Fruit fly (Drosophila melanogaster) whole organism, embryonic: Measurements from ENCODE around the gene CG32388.

Experiments used
- Ada2b ChIP-seq: fragments of 200-800 bp; sonication (Bioruptor generic); IDR thresholded peaks from 2 replicates; pipeline ENCODE4 v1.3.6; 2022; ENCODE audit warnings: missing biosample characterization, missing genetic modification characterization
- Adf1 ChIP-seq: fragments of 200-800 bp; sonication (Bioruptor generic); IDR thresholded peaks from 2 replicates; pipeline ENCODE4 v1.3.6; 2022; ENCODE audit warnings: missing biosample characterization, missing genetic modification characterization
- Blimp-1 ChIP-seq: fragments of 200-800 bp; sonication (Bioruptor generic); optimal IDR thresholded peaks from 3 replicates; lab custom pipeline; 2018; ENCODE audit warnings: missing biosample characterization, missing genetic modification characterization, mild to moderate bottlenecking, moderate library complexity, missing genetic modification reagents
- CG10274 ChIP-seq: fragments of 200-800 bp; sonication (Bioruptor generic); optimal IDR thresholded peaks from 3 replicates; lab custom pipeline; 2017; ENCODE audit warnings: missing biosample characterization, mild to moderate bottlenecking, missing genetic modification characterization
- CG10321 ChIP-seq: fragments of 200-800 bp; sonication (Bioruptor generic); IDR thresholded peaks from 2 replicates; pipeline ENCODE4 v1.3.6; 2022; ENCODE audit warnings: missing biosample characterization, missing genetic modification characterization
- CG10654 ChIP-seq: fragments of 200-800 bp; sonication (Bioruptor generic); optimal IDR thresholded peaks from 2 replicates; lab custom pipeline; 2016; ENCODE audit warnings: missing biosample characterization, missing genetic modification characterization
- CG11247 ChIP-seq: fragments of 200-800 bp; sonication (Bioruptor generic); IDR thresholded peaks from 2 replicates; pipeline ENCODE4 v1.3.6; 2022; ENCODE audit warnings: missing biosample characterization, missing genetic modification characterization
- CG11504 ChIP-seq: fragments of 200-800 bp; sonication (Bioruptor generic); optimal IDR thresholded peaks from 3 replicates; lab custom pipeline; 2019; ENCODE audit warnings: missing biosample characterization, mild to moderate bottlenecking, missing genetic modification characterization, moderate library complexity
- CG12104 ChIP-seq: fragments of 200-800 bp; sonication (Bioruptor generic); optimal IDR thresholded peaks from 3 replicates; lab custom pipeline; 2016; ENCODE audit warnings: missing biosample characterization, missing genetic modification characterization
- CG12769 ChIP-seq: fragments of 200-800 bp; sonication (Bioruptor generic); optimal IDR thresholded peaks from 2 replicates; lab custom pipeline; 2019; ENCODE audit warnings: missing biosample characterization, mild to moderate bottlenecking, missing genetic modification characterization, moderate library complexity
- CG1602 ChIP-seq: fragments of 200-800 bp; sonication (Bioruptor generic); optimal IDR thresholded peaks from 3 replicates; lab custom pipeline; 2016; ENCODE audit warnings: missing biosample characterization, missing genetic modification characterization
- CG2202 ChIP-seq: fragments of 200-800 bp; sonication (Bioruptor generic); optimal IDR thresholded peaks from 2 replicates; lab custom pipeline; 2018; ENCODE audit warnings: missing biosample characterization, mild to moderate bottlenecking, missing genetic modification characterization
- CG34422 ChIP-seq: fragments of 200-800 bp; sonication (Bioruptor generic); IDR thresholded peaks from 3 replicates; pipeline ENCODE4 v1.3.6; 2022; ENCODE audit warnings: missing biosample characterization, missing genetic modification characterization
- CG3726 ChIP-seq: fragments of 200-800 bp; sonication (Bioruptor generic); IDR thresholded peaks from 3 replicates; pipeline ENCODE4, ENCODE4 v1.3.6; 2022; ENCODE audit warnings: missing biosample characterization, missing genetic modification characterization
- CG3847 ChIP-seq: fragments of 200-800 bp; sonication (Bioruptor generic); IDR thresholded peaks from 2 replicates; pipeline ENCODE4 v1.3.6; 2022; ENCODE audit warnings: missing biosample characterization, missing genetic modification characterization
- CG3995 ChIP-seq: fragments of 200-800 bp; sonication (Bioruptor generic); optimal IDR thresholded peaks from 3 replicates; lab custom pipeline; 2016; ENCODE audit warnings: missing biosample characterization, missing genetic modification characterization
- CG4328 ChIP-seq: fragments of 200-800 bp; sonication (Bioruptor generic); optimal IDR thresholded peaks from 3 replicates; lab custom pipeline; 2017; ENCODE audit warnings: missing biosample characterization, missing genetic modification reagents, missing genetic modification characterization
- CG6272 ChIP-seq: fragments of 200-800 bp; sonication (Bioruptor generic); IDR thresholded peaks from 2 replicates; pipeline ENCODE4 v1.3.6; 2022; ENCODE audit warnings: missing biosample characterization, missing genetic modification characterization
- CG6654 ChIP-seq: fragments of 200-800 bp; sonication (Bioruptor generic); optimal IDR thresholded peaks from 2 replicates; lab custom pipeline; 2017; ENCODE audit warnings: missing biosample characterization, mild to moderate bottlenecking, missing genetic modification characterization
- CG7987 ChIP-seq: fragments of 200-800 bp; sonication (Bioruptor generic); optimal IDR thresholded peaks from 2 replicates; lab custom pipeline; 2018; ENCODE audit warnings: missing biosample characterization, mild to moderate bottlenecking, missing genetic modification characterization, moderate library complexity
- CG9437 ChIP-seq: fragments of 200-800 bp; sonication (Bioruptor generic); optimal IDR thresholded peaks from 2 replicates; lab custom pipeline; 2018; ENCODE audit warnings: missing biosample characterization, mild to moderate bottlenecking, missing genetic modification characterization
- Dek ChIP-seq: fragments of 200-800 bp; sonication (Bioruptor generic); optimal IDR thresholded peaks from 3 replicates; lab custom pipeline; 2019; ENCODE audit warnings: missing biosample characterization, mild to moderate bottlenecking, missing genetic modification characterization, moderate library complexity
- Dfd ChIP-seq, 2 experiments: fragments of >200 bp; optimal IDR thresholded peaks; 2 replicates each; lab custom pipeline; 2017; ENCODE audit warnings: missing biosample characterization in 2 of 2, missing genetic modification characterization in 2 of 2
- Dp ChIP-seq: fragments of 200-800 bp; sonication (Bioruptor generic); optimal IDR thresholded peaks from 2 replicates; lab custom pipeline; 2018; ENCODE audit warnings: missing biosample characterization, mild to moderate bottlenecking, missing genetic modification characterization, moderate library complexity
- Dref ChIP-seq: fragments of 200-800 bp; sonication (Bioruptor generic); IDR thresholded peaks from 2 replicates; pipeline ENCODE4 v1.3.6; 2022; ENCODE audit warnings: missing biosample characterization, missing genetic modification characterization
- Drgx ChIP-seq: fragments of 200-800 bp; sonication (Bioruptor generic); IDR thresholded peaks from 2 replicates; pipeline ENCODE4 v1.3.6; 2022; ENCODE audit warnings: missing biosample characterization, missing genetic modification characterization
- Hr78 ChIP-seq, 2 experiments: fragments of 200-800 bp in 1 of 2; fragments of >200 bp in 1 of 2; sonication (Bioruptor generic) in 1 of 2; optimal IDR thresholded peaks; 2 replicates each; lab custom pipeline; 2017 to 2019; ENCODE audit warnings: missing biosample characterization in 2 of 2, missing genetic modification characterization in 2 of 2, mild to moderate bottlenecking in 1 of 2, moderate library complexity in 1 of 2
- Myb ChIP-seq: fragments of 200-800 bp; sonication (Bioruptor generic); optimal IDR thresholded peaks from 2 replicates; lab custom pipeline; 2016; ENCODE audit warnings: missing biosample characterization, missing genetic modification characterization
- NFAT ChIP-seq: fragments of 200-800 bp; sonication (Bioruptor generic); IDR thresholded peaks from 2 replicates; pipeline ENCODE4 v1.3.6; 2022; ENCODE audit warnings: missing biosample characterization, missing genetic modification characterization
- Rfx ChIP-seq: fragments of 200-800 bp; sonication (Bioruptor generic); IDR thresholded peaks from 2 replicates; pipeline ENCODE4 v1.3.6; 2022; ENCODE audit warnings: missing biosample characterization, missing genetic modification characterization
- Spps ChIP-seq: fragments of 200-800 bp; sonication (Bioruptor generic); optimal IDR thresholded peaks from 2 replicates; lab custom pipeline; 2018; ENCODE audit warnings: missing biosample characterization, mild to moderate bottlenecking, missing genetic modification characterization
- Vsx1 ChIP-seq: fragments of 200-800 bp; sonication (Bioruptor generic); optimal IDR thresholded peaks from 2 replicates; lab custom pipeline; 2017; ENCODE audit warnings: missing biosample characterization, mild to moderate bottlenecking, missing genetic modification characterization, missing genetic modification reagents
- Xrp1 ChIP-seq: fragments of 200-800 bp; sonication (Bioruptor generic); IDR thresholded peaks from 2 replicates; pipeline ENCODE4 v1.3.6; 2022; ENCODE audit warnings: missing biosample characterization, missing genetic modification characterization
- az2 ChIP-seq: fragments of 200-800 bp; sonication (Bioruptor generic); optimal IDR thresholded peaks from 3 replicates; lab custom pipeline; 2016; ENCODE audit warnings: missing biosample characterization, missing genetic modification characterization
- da ChIP-seq: fragments of 200-800 bp; sonication (Bioruptor generic); optimal IDR thresholded peaks from 2 replicates; lab custom pipeline; 2016; ENCODE audit warnings: missing biosample characterization, missing genetic modification characterization
- danr ChIP-seq: fragments of 200-800 bp; sonication (Bioruptor generic); IDR thresholded peaks from 2 replicates; pipeline ENCODE4 v1.3.6; 2022; ENCODE audit warnings: missing biosample characterization, missing genetic modification characterization
- dmrt11E ChIP-seq: fragments of 200-800 bp; sonication (Bioruptor generic); optimal IDR thresholded peaks from 3 replicates; lab custom pipeline; 2018; ENCODE audit warnings: missing biosample characterization, mild to moderate bottlenecking, missing genetic modification characterization, moderate library complexity
- emc ChIP-seq: fragments of 200-800 bp; sonication (Bioruptor generic); optimal IDR thresholded peaks from 2 replicates; lab custom pipeline; 2016; ENCODE audit warnings: missing biosample characterization, missing genetic modification characterization
- fd3F ChIP-seq: fragments of 200-800 bp; sonication (Bioruptor generic); optimal IDR thresholded peaks from 2 replicates; lab custom pipeline; 2018; ENCODE audit warnings: missing biosample characterization, mild to moderate bottlenecking, missing genetic modification characterization, moderate library complexity
- fd64A ChIP-seq: fragments of 200-800 bp; sonication (Bioruptor generic); optimal IDR thresholded peaks from 3 replicates; lab custom pipeline; 2018; ENCODE audit warnings: missing biosample characterization, mild to moderate bottlenecking, missing genetic modification characterization
- gsb-n ChIP-seq: fragments of 200-800 bp; sonication (Bioruptor generic); optimal IDR thresholded peaks from 3 replicates; lab custom pipeline; 2018; ENCODE audit warnings: missing biosample characterization, mild to moderate bottlenecking, missing genetic modification characterization
- gt ChIP-seq: fragments of 200-800 bp; sonication (Bioruptor generic); IDR thresholded peaks from 2 replicates; pipeline ENCODE4 v1.3.6; 2022; ENCODE audit warnings: missing biosample characterization, missing genetic modification characterization
- hb ChIP-seq: fragments of 200-800 bp; sonication (Bioruptor generic); IDR thresholded peaks from 3 replicates; pipeline ENCODE4 v1.3.6; 2022; ENCODE audit warnings: missing biosample characterization, missing genetic modification characterization; ENCODE audit not compliant: partially characterized antibody
- kay ChIP-seq: fragments of 200-800 bp; sonication (Bioruptor generic); optimal IDR thresholded peaks from 2 replicates; lab custom pipeline; 2016; ENCODE audit warnings: missing biosample characterization, missing genetic modification characterization
- nau ChIP-seq: fragments of 200-800 bp; sonication (Bioruptor generic); optimal IDR thresholded peaks from 3 replicates; lab custom pipeline; 2017; ENCODE audit warnings: missing biosample characterization, mild to moderate bottlenecking, missing genetic modification characterization, missing genetic modification reagents
- pnt ChIP-seq: fragments of 200-800 bp; sonication (Bioruptor generic); optimal IDR thresholded peaks from 3 replicates; lab custom pipeline; 2016; ENCODE audit warnings: missing biosample characterization, missing genetic modification characterization
- pros ChIP-seq: fragments of 200-800 bp; sonication (Bioruptor generic); optimal IDR thresholded peaks from 3 replicates; lab custom pipeline; 2019; ENCODE audit warnings: missing biosample characterization, mild to moderate bottlenecking, missing genetic modification characterization, moderate library complexity
- scrt ChIP-seq: fragments of 200-800 bp; sonication (Bioruptor generic); optimal IDR thresholded peaks from 2 replicates; lab custom pipeline; 2018; ENCODE audit warnings: missing biosample characterization, mild to moderate bottlenecking, missing genetic modification characterization, moderate library complexity
- sens-2 ChIP-seq: fragments of 200-800 bp; sonication (Bioruptor generic); IDR thresholded peaks from 2 replicates; pipeline ENCODE4 v1.3.6; 2022; ENCODE audit warnings: missing biosample characterization, missing genetic modification characterization
- toy ChIP-seq: fragments of 200-800 bp; sonication (Bioruptor generic); IDR thresholded peaks from 2 replicates; pipeline ENCODE4 v1.3.6; 2022; ENCODE audit warnings: missing biosample characterization, missing genetic modification characterization
- zen ChIP-seq: fragments of 200-800 bp; sonication (Bioruptor generic); optimal IDR thresholded peaks from 3 replicates; lab custom pipeline; 2018; ENCODE audit warnings: missing biosample characterization, mild to moderate bottlenecking, missing genetic modification characterization, moderate library complexity

CG32388 gene

dm6 chr3L:6977391-6977790, 7.0 kb downstream of the CG32388 start (continued):
- TF ChIP-seq CG3995 (no peak), sens-2 (GFP tag; lab: Robert Waterston, UW) (peak; percentile 46; the same call in 1 of the 2 replicates), CG12769 (no peak), CG7987 (GFP tag; lab: Kevin White, UChicago) (no peak), fd3F (GFP tag; lab: Kevin White, UChicago) (peak; percentile 9), CG10321 (GFP tag; lab: Robert Waterston, UW) (no peak), az2 (GFP tag; lab: Kevin White, UChicago) (peak; percentile 46), Myb (GFP tag; lab: Kevin White, UChicago) (no peak), Spps (tag; lab: Kevin White, UChicago) (peak; percentile 33), CG4328 (GFP tag; lab: Kevin White, UChicago) (no peak), CG1602 (GFP tag; lab: Kevin White, UChicago) (peak; percentile 39), toy (GFP tag; lab: Robert Waterston, UW) (no peak), Dfd (GFP tag; optimal IDR thresholded peaks at IDR 0.05; lab: Kevin White, UChicago) (no peak), Adf1 (GFP tag; lab: Robert Waterston, UW) (no peak), Dref (no peak), CG10274 (GFP tag; lab: Kevin White, UChicago) (no peak), danr (0 out of 2 replicates have a peak, but pooled peaks have one; percentile 18), pnt (GFP tag; lab: Kevin White, UChicago) (no peak), CG3726 (GFP tag; lab: Robert Waterston, UW) (no peak), Vsx1 (GFP tag; lab: Kevin White, UChicago) (peak; percentile 35), Dek (peak; percentile 42), scrt (GFP tag; lab: Kevin White, UChicago) (no peak), Ada2b (GFP tag; lab: Robert Waterston, UW) (peak; percentile 66; the same call in 1 of the 2 replicates), CG12104 (peak; percentile 46), Blimp-1 (GFP tag; lab: Kevin White, UChicago) (peak; percentile 72), CG3847 (peak; percentile 19; the same call in 1 of the 2 replicates), CG6654 (no peak), pros (GFP tag; lab: Kevin White, UChicago) (no peak), CG6272 (GFP tag; lab: Robert Waterston, UW) (no peak), da (GFP tag; lab: Kevin White, UChicago) (no peak), Hr78 (GFP tag; optimal IDR thresholded peaks at IDR 0.05; lab: Kevin White, UChicago) (no peak), gsb-n (peak; percentile 53), CG11504 (tag; lab: Kevin White, UChicago) (peak; percentile 74), CG2202 (tag; lab: Kevin White, UChicago) (no peak), Xrp1 (GFP tag; lab: Robert Waterston, UW) (peak; percentile 63), dmrt11E (peak; percentile 70), gt (GFP tag; lab: Robert Waterston, UW) (no peak), hb (GFP tag; lab: Robert Waterston, UW) (no peak), fd64A (GFP tag; lab: Kevin White, UChicago) (no peak), Dp (no peak), CG34422 (GFP tag; lab: Robert Waterston, UW) (peak; percentile 52; the same call in 2 of the 3 replicates), zen (tag; lab: Kevin White, UChicago) (peak; percentile 45), CG10654 (GFP tag; lab: Kevin White, UChicago) (peak; percentile 40), CG9437 (peak; percentile 19), emc (GFP tag; lab: Kevin White, UChicago) (no peak), Drgx (GFP tag; lab: Robert Waterston, UW) (peak; percentile 85), NFAT (GFP tag; lab: Robert Waterston, UW) (no peak), nau (GFP tag; lab: Kevin White, UChicago) (peak; percentile 2), Rfx (GFP tag; lab: Robert Waterston, UW) (peak; percentile 46), CG11247 (GFP tag; lab: Robert Waterston, UW) (peak; percentile 37; the same call in 1 of the 2 replicates), kay (no peak)
